Worm (Caenorhabditis elegans): Measurements from ENCODE around the gene Y97E10AR.3.

- TF ChIP-seq mbf-1 (tag; optimal IDR thresholded peaks at IDR 0.05) (no peak), nhr-23 (tag; optimal IDR thresholded peaks at IDR 0.05) (no peak), lsy-2 (tag; optimal IDR thresholded peaks at IDR 0.05) (no peak), skn-1 (tag; optimal IDR thresholded peaks at IDR 0.05) (no peak), ztf-1 (GFP tag; conservative IDR thresholded peaks at IDR 0.05) (no peak), mab-5 (tag; optimal IDR thresholded peaks at IDR 0.05) (no peak), ceh-82 (tag; optimal IDR thresholded peaks at IDR 0.05) (no peak), lin-39 (tag; optimal IDR thresholded peaks at IDR 0.05) (no peak), Y55F3AM.14 (GFP tag; optimal IDR thresholded peaks at IDR 0.05) (no peak), snpc-4 (tag; optimal IDR thresholded peaks at IDR 0.05) (no peak), elt-3 (tag; optimal IDR thresholded peaks at IDR 0.05) (no peak)
Observed at ce11 chrV:8040247-8041084, 33.2 kb upstream of the Y97E10AR.3 start.
